Fruit fly (Drosophila melanogaster) whole organism, embryonic: ENCODE data around the gene CBP.

Experiments
- Aef1 ChIP-seq: fragments of 200-800 bp; sonication (Bioruptor generic); IDR thresholded peaks from 3 replicates; pipeline ENCODE4 v1.3.6; 2022; ENCODE audit warnings: missing biosample characterization, missing genetic modification characterization
- Atf-2 ChIP-seq: fragments of 200-800 bp; sonication (Bioruptor generic); optimal IDR thresholded peaks from 2 replicates; lab custom pipeline; 2016; ENCODE audit warnings: missing biosample characterization, missing genetic modification characterization
- CG12104 ChIP-seq: fragments of 200-800 bp; sonication (Bioruptor generic); optimal IDR thresholded peaks from 3 replicates; lab custom pipeline; 2016; ENCODE audit warnings: missing biosample characterization, missing genetic modification characterization
- CG12219 ChIP-seq: fragments of 200-800 bp; sonication (Bioruptor generic); optimal IDR thresholded peaks from 3 replicates; lab custom pipeline; 2018; ENCODE audit warnings: missing biosample characterization, mild to moderate bottlenecking, missing genetic modification characterization
- CG13894 ChIP-seq: fragments of 200-800 bp; sonication (Bioruptor generic); optimal IDR thresholded peaks from 3 replicates; lab custom pipeline; 2018; ENCODE audit warnings: missing biosample characterization, mild to moderate bottlenecking, missing genetic modification characterization, moderate library complexity
- CG14441 ChIP-seq: fragments of 200-800 bp; sonication (Bioruptor generic); IDR thresholded peaks from 2 replicates; pipeline ENCODE4 v1.3.6; 2022; ENCODE audit warnings: missing biosample characterization, missing genetic modification characterization
- CG14667 ChIP-seq: fragments of 200-800 bp; sonication (Bioruptor generic); IDR thresholded peaks from 2 replicates; pipeline ENCODE4 v1.3.6; 2022; ENCODE audit warnings: missing biosample characterization, missing genetic modification characterization
- CG15514 ChIP-seq: fragments of 200-800 bp; sonication (Bioruptor generic); optimal IDR thresholded peaks from 3 replicates; lab custom pipeline; 2017; ENCODE audit warnings: missing biosample characterization, missing genetic modification characterization, mild to moderate bottlenecking, moderate library complexity, missing genetic modification reagents
- CG17359 ChIP-seq: fragments of 200-800 bp; sonication (Bioruptor generic); optimal IDR thresholded peaks from 3 replicates; lab custom pipeline; 2018; ENCODE audit warnings: missing biosample characterization, mild to moderate bottlenecking, missing genetic modification characterization, moderate library complexity
- CG17385 ChIP-seq: fragments of 200-800 bp; sonication (Bioruptor generic); optimal IDR thresholded peaks from 3 replicates; lab custom pipeline; 2018; ENCODE audit warnings: missing biosample characterization, mild to moderate bottlenecking, missing genetic modification characterization
- CG17612 ChIP-seq: fragments of 200-800 bp; sonication (Bioruptor generic); IDR thresholded peaks from 2 replicates; pipeline ENCODE4 v1.3.6; 2022; ENCODE audit warnings: missing biosample characterization, missing genetic modification characterization
- CG17912 ChIP-seq: fragments of 200-800 bp; sonication (Bioruptor generic); optimal IDR thresholded peaks from 2 replicates; lab custom pipeline; 2018; ENCODE audit warnings: missing biosample characterization, mild to moderate bottlenecking, missing genetic modification characterization
- CG30431 ChIP-seq: fragments of 200-800 bp; sonication (Bioruptor generic); optimal IDR thresholded peaks from 2 replicates; lab custom pipeline; 2017; ENCODE audit warnings: missing biosample characterization, missing genetic modification characterization
- CG31365 ChIP-seq: fragments of 200-800 bp; sonication (Bioruptor generic); optimal IDR thresholded peaks from 2 replicates; lab custom pipeline; 2018; ENCODE audit warnings: missing biosample characterization, mild to moderate bottlenecking, missing genetic modification characterization
- CG4854 ChIP-seq: fragments of 200-800 bp; sonication (Bioruptor generic); optimal IDR thresholded peaks from 2 replicates; lab custom pipeline; 2016; ENCODE audit warnings: missing biosample characterization, missing genetic modification characterization, inconsistent platforms
- CG8290 ChIP-seq, 3 experiments: fragments of 200-800 bp; sonication (Bioruptor generic); optimal IDR thresholded peaks; 2 replicates each; lab custom pipeline; 2016 to 2019; ENCODE audit warnings: missing biosample characterization in 3 of 3, missing genetic modification characterization in 3 of 3, mild to moderate bottlenecking in 2 of 3, moderate library complexity in 1 of 3
- Deaf1 ChIP-seq: fragments of 200-800 bp; optimal IDR thresholded peaks from 3 replicates; lab custom pipeline; 2019; ENCODE audit warnings: missing biosample characterization, mild to moderate bottlenecking, missing genetic modification characterization, moderate library complexity
- Dfd ChIP-seq, 2 experiments: fragments of >200 bp; optimal IDR thresholded peaks; 2 replicates each; lab custom pipeline; 2017; ENCODE audit warnings: missing biosample characterization in 2 of 2, missing genetic modification characterization in 2 of 2
- Drgx ChIP-seq: fragments of 200-800 bp; sonication (Bioruptor generic); IDR thresholded peaks from 2 replicates; pipeline ENCODE4 v1.3.6; 2022; ENCODE audit warnings: missing biosample characterization, missing genetic modification characterization
- Eip74EF ChIP-seq, 2 experiments: fragments of 200-800 bp in 1 of 2; fragments of >200 bp in 1 of 2; sonication (Bioruptor generic) in 1 of 2; optimal IDR thresholded peaks; 2 replicates each; lab custom pipeline; 2017 to 2019; ENCODE audit warnings: missing biosample characterization in 2 of 2, missing genetic modification characterization in 2 of 2, mild to moderate bottlenecking in 1 of 2, moderate library complexity in 1 of 2
- Gug ChIP-seq: fragments of 200-800 bp; sonication (Bioruptor generic); IDR thresholded peaks from 4 replicates; pipeline ENCODE4 v1.3.6; 2022; ENCODE audit warnings: missing biosample characterization, missing genetic modification characterization
- H2.0 ChIP-seq: fragments of 200-800 bp; sonication (Bioruptor generic); IDR thresholded peaks from 2 replicates; pipeline ENCODE4 v1.3.6; 2022; ENCODE audit warnings: missing biosample characterization, missing genetic modification characterization
- Hmr ChIP-seq: fragments of 200-800 bp; sonication (Bioruptor generic); optimal IDR thresholded peaks from 3 replicates; lab custom pipeline; 2017; ENCODE audit warnings: mild to moderate bottlenecking, missing biosample characterization, missing genetic modification reagents, missing genetic modification characterization
- Kr ChIP-seq: fragments of 200-800 bp; sonication (Bioruptor generic); optimal IDR thresholded peaks from 2 replicates; lab custom pipeline; 2017; ENCODE audit warnings: missing biosample characterization, mild to moderate bottlenecking, missing genetic modification characterization
- MTF-1 ChIP-seq: fragments of 200-800 bp; sonication (Bioruptor generic); optimal IDR thresholded peaks from 2 replicates; lab custom pipeline; 2018; ENCODE audit warnings: missing biosample characterization, mild to moderate bottlenecking, missing genetic modification characterization, borderline replicate concordance
- Mes4 ChIP-seq: fragments of 200-800 bp; sonication (Bioruptor generic); optimal IDR thresholded peaks from 2 replicates; lab custom pipeline; 2016; ENCODE audit warnings: missing biosample characterization, missing genetic modification characterization
- Opbp ChIP-seq: fragments of 200-800 bp; sonication (Bioruptor generic); IDR thresholded peaks from 3 replicates; pipeline ENCODE4 v1.3.6; 2022; ENCODE audit warnings: missing biosample characterization, missing genetic modification characterization; ENCODE audit not compliant: partially characterized antibody
- Ravus ChIP-seq: fragments of 200-800 bp; sonication (Bioruptor generic); IDR thresholded peaks from 2 replicates; pipeline ENCODE4 v1.3.6; 2022; ENCODE audit warnings: missing biosample characterization, missing genetic modification characterization
- Side ChIP-seq: fragments of 200-800 bp; sonication (Bioruptor generic); optimal IDR thresholded peaks from 2 replicates; lab custom pipeline; 2016; ENCODE audit warnings: missing biosample characterization, missing genetic modification characterization
- Sin3A ChIP-seq: fragments of >200 bp; optimal IDR thresholded peaks from 2 replicates; lab custom pipeline; 2018
- Spps ChIP-seq: fragments of 200-800 bp; sonication (Bioruptor generic); optimal IDR thresholded peaks from 2 replicates; lab custom pipeline; 2018; ENCODE audit warnings: missing biosample characterization, mild to moderate bottlenecking, missing genetic modification characterization
- ac ChIP-seq: fragments of 200-800 bp; sonication (Bioruptor generic); optimal IDR thresholded peaks from 3 replicates; lab custom pipeline; 2017; ENCODE audit warnings: missing biosample characterization, mild to moderate bottlenecking, missing genetic modification characterization
- ara ChIP-seq: fragments of 200-800 bp; sonication (Bioruptor generic); IDR thresholded peaks from 2 replicates; pipeline ENCODE4 v1.3.6; 2022; ENCODE audit warnings: missing biosample characterization, missing genetic modification characterization
- da ChIP-seq: fragments of 200-800 bp; sonication (Bioruptor generic); optimal IDR thresholded peaks from 2 replicates; lab custom pipeline; 2016; ENCODE audit warnings: missing biosample characterization, missing genetic modification characterization
- exex ChIP-seq: fragments of 200-800 bp; sonication (Bioruptor generic); optimal IDR thresholded peaks from 4 replicates; lab custom pipeline; 2018; ENCODE audit warnings: missing biosample characterization, mild to moderate bottlenecking, missing genetic modification characterization, moderate library complexity
- insv ChIP-seq, 2 experiments: fragments of 200-800 bp; sonication (Bioruptor generic); optimal IDR thresholded peaks; 3 replicates each; lab custom pipeline; 2016 to 2018; ENCODE audit warnings: missing biosample characterization in 2 of 2, missing genetic modification characterization in 2 of 2
- klu ChIP-seq: fragments of 200-800 bp; sonication (Bioruptor generic); IDR thresholded peaks from 2 replicates; pipeline ENCODE4 v1.3.6; 2022; ENCODE audit warnings: missing biosample characterization, missing genetic modification characterization
- nom ChIP-seq: fragments of 200-800 bp; sonication (Bioruptor generic); optimal IDR thresholded peaks from 2 replicates; lab custom pipeline; 2017; ENCODE audit warnings: missing biosample characterization, missing genetic modification characterization, mild to moderate bottlenecking, moderate library complexity, missing genetic modification reagents
- phol ChIP-seq: fragments of 200-800 bp; sonication (Bioruptor generic); optimal IDR thresholded peaks from 3 replicates; lab custom pipeline; 2018; ENCODE audit warnings: missing biosample characterization, mild to moderate bottlenecking, missing genetic modification characterization, moderate library complexity
- psq ChIP-seq: fragments of 200-800 bp; sonication (Bioruptor generic); optimal IDR thresholded peaks from 2 replicates; lab custom pipeline; 2017; ENCODE audit warnings: missing biosample characterization, missing genetic modification characterization
- repo ChIP-seq: fragments of 200-800 bp; sonication (Bioruptor generic); optimal IDR thresholded peaks from 2 replicates; lab custom pipeline; 2016; ENCODE audit warnings: missing biosample characterization, missing genetic modification characterization
- stc ChIP-seq: fragments of 200-800 bp; sonication (Bioruptor generic); IDR thresholded peaks from 2 replicates; pipeline ENCODE4 v1.3.6; 2022; ENCODE audit warnings: missing biosample characterization, missing genetic modification characterization
- stwl ChIP-seq: fragments of 200-800 bp; sonication (Bioruptor generic); optimal IDR thresholded peaks from 3 replicates; lab custom pipeline; 2018; ENCODE audit warnings: missing biosample characterization, mild to moderate bottlenecking, missing genetic modification characterization, moderate library complexity
- tll ChIP-seq, 2 experiments: fragments of 200-800 bp in 1 of 2; fragments of >200 bp in 1 of 2; sonication (Bioruptor generic) in 1 of 2; optimal IDR thresholded peaks; 2 replicates each; lab custom pipeline; 2017 to 2019; ENCODE audit warnings: missing biosample characterization in 2 of 2, missing genetic modification characterization in 2 of 2, mild to moderate bottlenecking in 1 of 2, moderate library complexity in 1 of 2
- ttk ChIP-seq: fragments of 200-800 bp; sonication (Bioruptor generic); IDR thresholded peaks from 2 replicates; pipeline ENCODE4 v2.1.2; 2022; ENCODE audit warnings: missing biosample characterization, missing genetic modification characterization
- unpg ChIP-seq: fragments of 200-800 bp; sonication (Bioruptor generic); optimal IDR thresholded peaks from 3 replicates; lab custom pipeline; 2018; ENCODE audit warnings: missing biosample characterization, mild to moderate bottlenecking, missing genetic modification characterization, moderate library complexity
- vfl ChIP-seq: fragments of 200-800 bp; sonication (Bioruptor generic); optimal IDR thresholded peaks from 2 replicates; lab custom pipeline; 2016; ENCODE audit warnings: missing biosample characterization, missing genetic modification characterization
- zf30C ChIP-seq: fragments of 200-800 bp; sonication (Bioruptor generic); optimal IDR thresholded peaks from 3 replicates; lab custom pipeline; 2018; ENCODE audit warnings: missing biosample characterization, mild to moderate bottlenecking, missing genetic modification characterization

Gene CBP

dm6 chrX:7299399-7300355, 37.5 kb upstream of the CBP start (continued):
- TF ChIP-seq stc (GFP tag; lab: Robert Waterston, UW) (peak; percentile 41; the same call in 1 of the 2 replicates), insv (GFP tag; optimal IDR thresholded peaks at IDR 0.05; lab: Kevin White, UChicago) (no peak), Mes4 (no peak), ttk (GFP tag; lab: Robert Waterston, UW) (peak; percentile 38; the same call in 1 of the 2 replicates), vfl (no peak), CG17359 (peak; percentile 43), stwl (tag; lab: Kevin White, UChicago) (no peak), Eip74EF (GFP tag; optimal IDR thresholded peaks at IDR 0.05; lab: Kevin White, UChicago) (peak in 1 of 2 experiments; percentile 19), repo (GFP tag; lab: Kevin White, UChicago) (no peak), Spps (tag; lab: Kevin White, UChicago) (peak; percentile 13), exex (no peak), Deaf1 (tag; lab: Kevin White, UChicago) (peak; percentile 25), H2.0 (GFP tag; lab: Robert Waterston, UW) (peak; percentile 46; the same call in 1 of the 2 replicates), CG14667 (GFP tag; lab: Robert Waterston, UW) (no peak), CG12219 (no peak), CG13894 (tag; lab: Kevin White, UChicago) (no peak), CG17385 (GFP tag; lab: Kevin White, UChicago) (no peak), CG17912 (GFP tag; lab: Kevin White, UChicago) (no peak), nom (no peak), psq (no peak), Sin3A (lab: Kevin White, UChicago) (no peak), CG15514 (GFP tag; lab: Kevin White, UChicago) (peak; percentile 2), Aef1 (GFP tag; lab: Robert Waterston, UW) (peak; percentile 23; the same call in 2 of the 3 replicates), CG14441 (GFP tag; lab: Robert Waterston, UW) (peak; percentile 42; the same call in 1 of the 2 replicates), Ravus (GFP tag; lab: Robert Waterston, UW) (no peak), ac (GFP tag; lab: Kevin White, UChicago) (no peak), CG8290 (GFP tag; optimal IDR thresholded peaks at IDR 0.05; lab: Kevin White, UChicago) (no peak), CG8290 (tag; optimal IDR thresholded peaks at IDR 0.05; lab: Kevin White, UChicago) (no peak), Drgx (GFP tag; lab: Robert Waterston, UW) (peak; percentile 61), MTF-1 (GFP tag; lab: Kevin White, UChicago) (no peak), Kr (GFP tag; lab: Kevin White, UChicago) (no peak), zf30C (GFP tag; lab: Kevin White, UChicago) (no peak), Gug (GFP tag; lab: Robert Waterston, UW) (no peak), CG4854 (GFP tag; lab: Kevin White, UChicago) (no peak), CG31365 (no peak), CG12104 (no peak), Atf-2 (peak; percentile 16), Side (no peak), phol (tag; lab: Kevin White, UChicago) (peak; percentile 62), CG17612 (GFP tag; lab: Robert Waterston, UW) (0 out of 2 replicates have a peak, but pooled peaks have one; percentile 32), ara (GFP tag; lab: Robert Waterston, UW) (no peak), Dfd (GFP tag; optimal IDR thresholded peaks at IDR 0.05; lab: Kevin White, UChicago) (no peak), CG30431 (GFP tag; lab: Kevin White, UChicago) (peak; percentile 5), Hmr (peak; percentile 48), Opbp (GFP tag; lab: Robert Waterston, UW) (no peak), tll (GFP tag; optimal IDR thresholded peaks at IDR 0.05; lab: Kevin White, UChicago) (no peak), da (GFP tag; lab: Kevin White, UChicago) (no peak), unpg (GFP tag; lab: Kevin White, UChicago) (peak; percentile 44), klu (GFP tag; lab: Robert Waterston, UW) (peak; percentile 32; the same call in 1 of the 2 replicates)
